Worm (Caenorhabditis elegans): Measurements from ENCODE around the gene mam-3.
"Not testable (repeated sequence)": the region's sequence is repeated elsewhere in the genome, so short reads cannot be mapped to it uniquely, and the experiment has no call there.

The mam-3 gene

ce11 chrIV:13445275-13445674, at the start of gene mam-3:
TSS of gene mam-3 (minus strand) at chrIV:13445375.
- TF ChIP-seq him-1 (tag; optimal IDR thresholded peaks at IDR 0.05), result no peak
- no peak for TF ChIP-seq dao-5 (tag; optimal IDR thresholded peaks at IDR 0.05)
- TF ChIP-seq W03F9.2 (tag; optimal IDR thresholded peaks at IDR 0.05), result no peak

ce11 chrIV:13493719-13494118, 48.5 kb upstream of the mam-3 start:
- TF ChIP-seq W03F9.2 (tag; optimal IDR thresholded peaks at IDR 0.05), result no peak
- TF ChIP-seq dao-5 (tag; optimal IDR thresholded peaks at IDR 0.05), result no peak
- TF ChIP-seq him-1 (tag; optimal IDR thresholded peaks at IDR 0.05), result no peak

DNA sequence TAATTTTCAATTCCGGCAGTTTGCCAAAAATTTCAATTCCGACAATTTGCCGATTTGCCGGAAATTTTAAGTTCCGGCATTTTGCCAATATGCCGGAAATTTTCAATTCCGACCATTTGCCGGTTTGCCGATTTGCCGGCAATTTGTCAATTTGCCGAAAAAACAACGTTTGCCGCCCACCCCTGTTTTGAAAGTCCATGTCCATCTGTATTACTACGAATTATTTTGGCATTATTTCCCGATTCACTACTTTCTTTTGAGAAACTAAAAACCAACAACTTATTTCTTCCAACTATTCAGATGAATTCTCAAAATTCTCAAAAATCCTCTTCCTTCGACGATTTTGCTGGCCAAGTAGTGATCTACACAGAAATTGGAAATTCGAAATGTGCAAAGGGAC, 47.1 kb upstream of the mam-3 start, which contains the start of gene Y45F10A.7:
TSS of gene Y45F10A.7 (plus strand) at position 301 of the 400 bp plus-strand sequence.
- TF ChIP-seq dao-5 (tag; optimal IDR thresholded peaks at IDR 0.05), result no peak
- TF ChIP-seq W03F9.2 (tag; optimal IDR thresholded peaks at IDR 0.05), result no peak
- TF ChIP-seq him-1 (tag; optimal IDR thresholded peaks at IDR 0.05), result no peak

DNA sequence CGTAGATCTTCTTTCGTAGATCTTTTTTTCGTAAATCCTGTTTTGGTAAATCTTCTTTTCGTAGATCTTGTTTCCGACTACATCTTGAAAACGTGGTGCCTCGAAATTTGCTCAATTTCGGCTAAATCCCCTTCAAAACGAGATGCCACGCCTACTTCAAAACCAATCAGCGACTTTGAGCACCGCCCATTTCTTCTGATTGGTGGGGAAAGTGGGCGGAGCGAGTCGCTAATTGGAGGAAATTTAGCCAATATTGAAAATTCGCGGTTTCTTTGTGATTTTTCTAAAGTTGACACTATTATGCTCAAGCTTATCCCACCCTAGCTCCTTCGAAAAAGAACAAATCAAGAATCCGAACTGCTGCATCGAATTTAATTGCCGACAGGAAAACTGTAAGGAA, 42.4 kb upstream of the mam-3 start:
- no peak for TF ChIP-seq him-1 (tag; optimal IDR thresholded peaks at IDR 0.05)
- no peak for TF ChIP-seq dao-5 (tag; optimal IDR thresholded peaks at IDR 0.05)
- no peak for TF ChIP-seq W03F9.2 (tag; optimal IDR thresholded peaks at IDR 0.05)

ce11 chrIV:13487019-13487418, 41.8 kb upstream of the mam-3 start:
- TF ChIP-seq dao-5 (tag; optimal IDR thresholded peaks at IDR 0.05) (no peak), W03F9.2 (tag; optimal IDR thresholded peaks at IDR 0.05) (no peak), him-1 (tag; optimal IDR thresholded peaks at IDR 0.05) (no peak)

- no peak for TF ChIP-seq him-1 (tag; optimal IDR thresholded peaks at IDR 0.05)
- TF ChIP-seq W03F9.2 (tag; optimal IDR thresholded peaks at IDR 0.05), result no peak
- TF ChIP-seq dao-5 (tag; optimal IDR thresholded peaks at IDR 0.05), result no peak
These were observed 38.4 kb upstream of the mam-3 start for ce11 chrIV:13483596-13483995.

DNA sequence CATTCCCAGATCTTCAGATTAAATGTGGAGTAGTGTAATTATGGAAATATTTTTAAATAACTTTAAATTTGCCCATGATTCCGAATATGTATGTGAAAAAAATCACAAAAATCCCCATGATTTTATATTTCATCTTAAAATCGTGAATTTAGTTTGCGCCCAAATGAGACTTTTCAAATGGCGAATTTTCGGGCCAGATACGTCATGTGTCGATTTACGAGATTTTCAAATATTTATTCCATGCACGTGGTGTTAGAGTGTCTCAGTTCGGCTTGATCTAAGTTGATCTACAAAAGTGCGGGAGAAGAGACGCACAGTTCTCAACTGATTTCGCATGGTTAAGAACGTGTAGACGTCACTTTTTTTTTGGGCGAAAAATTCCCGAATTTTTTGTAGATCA, 37.3 kb upstream of the mam-3 start, which contains the start of gene Y38H8A.1:
TSS of gene Y38H8A.1 (plus strand) at position 301 of the 400 bp plus-strand sequence.
- TF ChIP-seq dao-5 (tag; optimal IDR thresholded peaks at IDR 0.05), result no peak

DNA sequence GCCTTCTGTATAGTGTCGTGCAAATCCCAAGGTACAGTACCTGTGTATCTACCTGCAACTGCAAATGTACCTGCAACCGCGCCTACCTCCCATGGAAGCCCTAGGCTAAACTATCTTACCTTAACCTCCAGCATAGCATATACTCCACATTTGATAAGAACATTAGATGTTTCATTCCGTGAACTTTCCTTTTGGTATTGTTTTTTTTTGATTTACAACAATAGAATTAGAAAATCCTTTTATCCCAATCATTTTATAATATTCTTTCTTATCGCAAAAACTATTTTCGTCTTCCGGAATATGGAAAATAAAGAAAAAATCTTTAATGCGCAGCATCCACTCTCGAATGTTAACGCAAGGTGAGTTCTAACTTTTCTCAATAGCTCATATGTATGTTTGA, 29.0 kb upstream of the mam-3 start, which contains the start of gene Y38H8A.2:
TSS of gene Y38H8A.2 (plus strand) at position 301 of the 400 bp plus-strand sequence.
- TF ChIP-seq him-1 (tag; optimal IDR thresholded peaks at IDR 0.05) (no peak), dao-5 (tag; optimal IDR thresholded peaks at IDR 0.05) (no peak), W03F9.2 (tag; optimal IDR thresholded peaks at IDR 0.05) (no peak)

DNA sequence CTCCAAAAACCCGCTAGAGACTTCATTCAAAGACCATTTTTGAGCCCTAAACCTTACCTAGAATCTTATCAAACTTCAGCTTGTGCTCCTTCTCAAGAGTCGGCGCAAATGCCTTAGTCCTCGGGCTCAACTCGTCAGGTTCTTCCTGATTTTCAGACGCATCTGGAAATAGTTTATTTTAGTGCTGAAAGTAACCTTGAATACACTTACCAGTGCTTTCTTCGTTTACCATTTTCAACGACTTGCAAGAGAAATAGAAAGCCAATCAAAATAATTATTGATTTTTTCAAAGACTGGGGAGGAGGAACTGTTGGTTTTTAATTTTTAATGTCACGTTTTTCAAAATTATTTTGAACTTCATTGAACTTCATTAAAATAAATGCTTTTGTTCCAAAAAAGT, 26.8 kb upstream of the mam-3 start, which contains the start of the genes ttbk-8.1 and Y38H8A.4:
TSS of gene ttbk-8.1 (plus strand) at position 301 of the 400 bp plus-strand sequence.
TSS of gene Y38H8A.4 (minus strand) at position 366 of the 400 bp plus-strand sequence.
- TF ChIP-seq him-1 (tag; optimal IDR thresholded peaks at IDR 0.05), result no peak
- TF ChIP-seq W03F9.2 (tag; optimal IDR thresholded peaks at IDR 0.05), result no peak
- TF ChIP-seq dao-5 (tag; optimal IDR thresholded peaks at IDR 0.05), result no peak

- TF ChIP-seq W03F9.2 (tag; optimal IDR thresholded peaks at IDR 0.05), result no peak
- TF ChIP-seq dao-5 (tag; optimal IDR thresholded peaks at IDR 0.05), result no peak
- TF ChIP-seq him-1 (tag; optimal IDR thresholded peaks at IDR 0.05), result no peak
These were observed 20.6 kb upstream of the mam-3 start, which contains the start of gene fezf-1 for ce11 chrIV:13465797-13466196. TSS of gene fezf-1 (plus strand) at chrIV:13466097.

DNA sequence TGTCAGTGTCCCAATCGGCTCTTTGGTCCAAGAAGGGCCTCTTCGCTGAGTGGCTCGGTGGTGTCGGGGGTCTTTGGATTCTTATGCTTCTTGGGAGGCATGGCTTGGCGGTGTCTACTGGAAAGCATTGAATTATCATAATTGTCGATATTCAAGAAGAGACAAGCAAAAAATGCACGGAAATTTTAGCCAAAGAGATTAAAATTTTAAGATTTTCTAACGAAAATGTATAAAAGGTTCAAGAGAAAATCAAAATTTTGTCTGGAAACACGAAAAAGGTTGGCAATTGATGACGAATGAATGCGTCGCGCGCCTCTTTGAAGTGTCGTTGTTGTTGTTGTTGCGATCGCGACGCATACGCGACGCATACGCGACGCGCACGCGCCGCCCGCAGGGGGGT, 15.7 kb upstream of the mam-3 start, which contains the start of gene Y38H8A.12:
TSS of gene Y38H8A.12 (minus strand) at position 101 of the 400 bp plus-strand sequence.
- TF ChIP-seq W03F9.2 (tag; optimal IDR thresholded peaks at IDR 0.05), result no peak
- TF ChIP-seq him-1 (tag; optimal IDR thresholded peaks at IDR 0.05), result no peak
- no peak for TF ChIP-seq dao-5 (tag; optimal IDR thresholded peaks at IDR 0.05)

DNA sequence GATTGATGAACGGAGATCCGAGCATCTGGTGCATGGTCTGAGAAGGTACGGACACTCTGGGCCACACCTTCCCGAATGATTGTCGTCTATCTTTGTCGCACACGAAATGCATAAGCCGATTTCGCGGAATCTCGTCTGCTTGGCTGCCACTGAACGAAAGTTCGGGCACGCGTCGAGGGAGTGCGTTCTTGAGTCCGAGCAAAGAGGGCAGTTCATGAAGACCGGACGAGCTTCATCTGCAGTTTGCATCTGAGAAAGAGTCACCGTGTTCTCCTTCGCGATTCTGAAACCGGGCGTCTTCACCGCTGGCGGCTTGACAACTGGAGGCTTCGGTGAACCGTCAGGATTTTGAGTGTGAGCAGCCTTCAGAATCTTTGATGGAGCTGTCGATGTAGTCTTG, 13.1 kb upstream of the mam-3 start:
- TF ChIP-seq W03F9.2 (tag; optimal IDR thresholded peaks at IDR 0.05) (no peak), dao-5 (tag; optimal IDR thresholded peaks at IDR 0.05) (no peak), him-1 (tag; optimal IDR thresholded peaks at IDR 0.05) (no peak)

DNA sequence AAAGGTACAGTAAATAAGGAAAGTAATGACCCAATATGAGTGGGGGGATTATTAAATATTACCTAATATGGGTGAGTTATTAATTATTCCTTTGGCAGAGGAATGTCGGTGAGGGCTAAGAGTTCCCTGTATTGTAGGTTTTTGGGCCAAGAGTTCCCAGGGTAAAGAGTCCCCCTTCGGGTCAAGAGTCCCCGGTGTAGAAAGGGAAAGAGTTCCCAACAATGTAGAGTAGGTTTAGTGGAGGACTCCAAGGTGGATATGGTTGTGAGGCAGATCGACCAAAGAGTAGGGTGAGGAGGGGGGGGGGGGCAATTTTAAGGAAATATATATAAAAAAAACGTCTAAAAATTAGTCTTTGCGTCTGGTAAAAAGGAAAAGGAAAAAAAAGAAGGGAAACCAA, 11.7 kb upstream of the mam-3 start:
- TF ChIP-seq him-1 (tag; optimal IDR thresholded peaks at IDR 0.05) (no peak), dao-5 (tag; optimal IDR thresholded peaks at IDR 0.05) (no peak), W03F9.2 (tag; optimal IDR thresholded peaks at IDR 0.05) (no peak)

DNA sequence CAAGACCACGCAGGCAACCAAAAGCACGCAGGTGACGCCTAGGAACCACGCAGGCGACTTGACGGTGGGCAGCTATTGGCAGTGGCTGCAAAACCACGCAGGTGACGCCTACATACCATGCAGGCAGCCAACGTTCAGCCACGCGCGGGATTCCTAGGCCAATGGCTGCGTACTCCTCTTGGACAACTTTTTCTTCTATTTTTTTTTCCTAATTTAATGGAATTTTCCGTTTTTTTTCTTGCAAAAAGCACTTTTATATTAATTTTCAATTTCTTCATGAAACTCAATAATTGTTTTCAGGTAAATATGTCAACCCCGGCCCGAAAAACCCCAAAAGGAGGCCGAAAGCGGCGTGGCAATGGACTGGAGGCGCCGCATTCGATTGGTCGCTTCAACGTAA, 10.0 kb upstream of the mam-3 start, which contains the start of gene Y38H8A.7:
TSS of gene Y38H8A.7 (plus strand) at position 301 of the 400 bp plus-strand sequence.
- not testable (repeated sequence) for TF ChIP-seq him-1, dao-5, W03F9.2 (tag; optimal IDR thresholded peaks at IDR 0.05)

- no peak for TF ChIP-seq dao-5 (tag; optimal IDR thresholded peaks at IDR 0.05)
- no peak for TF ChIP-seq W03F9.2 (tag; optimal IDR thresholded peaks at IDR 0.05)
- TF ChIP-seq him-1 (tag; optimal IDR thresholded peaks at IDR 0.05), result no peak
These were observed 9.5 kb upstream of the mam-3 start, which contains the start of gene uso-1 for ce11 chrIV:13454698-13455097. TSS of gene uso-1 (minus strand) at chrIV:13454798.

Measured in whole organism, L4/young adult.